Worm (Caenorhabditis elegans) whole organism, L3 larva: Measurements from ENCODE around the gene nhr-190.
A peak's percentile ranks its signal among the peaks of the same experiment; 100 is the strongest.

ENCODE experiments used
- ama-1 ChIP-seq: fragments of 150-350 bp; optimal IDR thresholded peaks from 2 replicates; lab custom pipeline; 2018
- ceh-28 ChIP-seq: fragments of 150-350 bp; optimal IDR thresholded peaks from 2 replicates; lab custom pipeline; 2014; ENCODE audit warnings: missing biosample characterization, missing genetic modification reagents, missing genetic modification characterization
- elt-2 ChIP-seq: sonication (generic microtip); optimal IDR thresholded peaks from 2 replicates; lab custom pipeline; 2016; ENCODE audit warnings: missing genetic modification reagents, mild to moderate bottlenecking, missing genetic modification characterization, missing compliant biosample characterization
- elt-3 ChIP-seq, 3 experiments: fragments of 150-350 bp in 1 of 3; sonication (generic microtip) in 2 of 3; optimal IDR thresholded peaks; 2 replicates in 2 of 3; 4 replicates in 1 of 3; lab custom pipeline; 2014 to 2017; ENCODE audit warnings: missing biosample characterization in 3 of 3, missing genetic modification characterization in 3 of 3
- fkh-10 ChIP-seq: sonication (generic microtip); optimal IDR thresholded peaks from 2 replicates; lab custom pipeline; 2017; ENCODE audit warnings: missing biosample characterization, missing genetic modification reagents, missing genetic modification characterization
- nhr-23 ChIP-seq: fragments of 150-350 bp; optimal IDR thresholded peaks from 2 replicates; lab custom pipeline; 2014; ENCODE audit warnings: missing biosample characterization, missing genetic modification reagents, missing genetic modification characterization
- nhr-25 ChIP-seq: sonication (generic microtip); optimal IDR thresholded peaks from 2 replicates; lab custom pipeline; 2017; ENCODE audit warnings: missing biosample characterization, missing genetic modification characterization
- pha-4 ChIP-seq: fragments of 150-350 bp; optimal IDR thresholded peaks from 2 replicates; lab custom pipeline; 2014; ENCODE audit warnings: missing biosample characterization, missing genetic modification reagents, missing genetic modification characterization
- skn-1 ChIP-seq: fragments of 150-350 bp; optimal IDR thresholded peaks from 2 replicates; lab custom pipeline; 2014; ENCODE audit warnings: missing biosample characterization, missing genetic modification characterization
- snpc-4 ChIP-seq: fragments of 150-350 bp; optimal IDR thresholded peaks from 2 replicates; lab custom pipeline; 2014; ENCODE audit warnings: missing biosample characterization, missing genetic modification characterization
- zag-1 ChIP-seq: fragments of 150-350 bp; optimal IDR thresholded peaks from 2 replicates; lab custom pipeline; 2014; ENCODE audit warnings: missing biosample characterization, missing genetic modification characterization
- ztf-4 ChIP-seq: fragments of 150-350 bp; optimal IDR thresholded peaks from 2 replicates; lab custom pipeline; 2014; ENCODE audit warnings: missing biosample characterization, missing genetic modification characterization

DNA sequence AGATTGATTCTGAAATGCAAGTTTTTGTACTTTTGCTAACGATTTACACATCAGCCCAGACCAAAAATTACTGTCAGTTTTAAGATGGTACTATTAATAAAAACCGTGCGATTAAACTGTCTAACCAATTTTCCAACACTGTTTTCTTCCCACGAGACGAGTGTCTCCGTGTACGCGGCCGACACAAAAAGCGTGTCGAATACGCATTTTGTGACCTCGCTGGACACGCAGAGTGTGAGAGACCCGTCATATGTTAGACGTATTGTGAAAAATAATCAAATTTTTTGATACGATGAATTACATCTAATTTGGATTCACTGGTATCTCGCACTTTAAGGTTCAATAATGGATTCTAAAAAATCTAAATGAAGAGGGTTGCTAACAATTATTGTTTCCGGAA lies 7.1 kb downstream of the nhr-190 start:
- TF ChIP-seq ceh-28 (tag; lab: Kevin White, UChicago), result no peak
- TF ChIP-seq pha-4, result peak; percentile 52
- TF ChIP-seq snpc-4, result peak; percentile 89
- peak; percentile 51 for TF ChIP-seq elt-2 (tag; lab: Kevin White, UChicago)
- TF ChIP-seq ztf-4 (tag; lab: Kevin White, UChicago), result no peak
- no peak for TF ChIP-seq zag-1 (tag; lab: Kevin White, UChicago)
- TF ChIP-seq skn-1 (tag; lab: Kevin White, UChicago), result no peak
- TF ChIP-seq ama-1 (lab: Kevin White, UChicago), result no peak
- no peak for TF ChIP-seq fkh-10 (GFP tag; lab: Kevin White, UChicago)
- TF ChIP-seq elt-3 (tag; optimal IDR thresholded peaks at IDR 0.05; lab: Kevin White, UChicago), result no peak
- TF ChIP-seq nhr-23 (tag; lab: Kevin White, UChicago), result peak; percentile 40
- TF ChIP-seq nhr-25 (tag; lab: Kevin White, UChicago), result peak; percentile 35
